Fruit fly (Drosophila melanogaster): ENCODE data around the gene CG14694.

Gene CG14694

DNA sequence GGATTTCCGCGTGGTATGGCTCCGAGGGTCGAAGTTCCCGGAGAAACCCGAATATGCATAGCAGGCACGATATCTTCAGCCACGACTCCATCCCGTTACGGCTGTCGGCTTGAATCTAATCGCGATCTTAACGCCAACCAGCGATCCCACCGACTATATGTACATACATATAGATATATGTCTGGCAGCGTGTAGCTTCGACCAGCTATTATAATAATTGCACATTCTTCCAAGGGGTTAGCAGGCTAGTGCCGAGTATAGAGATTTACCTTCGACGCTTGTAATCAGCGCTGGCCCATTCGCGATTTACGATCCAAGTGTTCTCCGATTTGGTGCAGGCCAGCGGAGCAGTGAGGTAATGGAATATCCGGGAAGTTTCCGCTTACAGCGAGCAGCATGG is at the start of gene CG14694:
Gene CG14694 (minus strand): TSS at position 101 of the 400 bp plus-strand sequence.
- no peak for TF ChIP-seq noc (tag; optimal IDR thresholded peaks at IDR 0.05)

DNA sequence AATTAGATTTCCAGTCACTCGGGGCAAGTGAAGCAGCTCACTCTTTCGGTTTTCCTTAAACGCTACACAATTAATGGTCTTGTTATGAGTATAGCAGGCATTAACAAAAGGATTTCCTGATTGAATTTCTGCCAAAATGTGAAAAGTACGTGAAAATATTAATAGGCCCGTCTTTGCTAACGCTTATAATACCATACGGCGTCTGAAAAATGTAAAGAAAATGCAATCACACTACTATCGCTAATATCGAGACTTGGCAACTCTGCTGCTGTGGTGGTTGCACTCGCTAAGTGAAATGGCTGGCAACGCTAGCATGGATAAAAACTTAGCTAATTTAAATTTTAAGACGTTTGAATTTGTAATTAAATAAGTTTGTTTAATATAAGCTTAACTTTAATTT is 33.7 kb upstream of the CG14694 start, which contains the start of gene CG6621:
Gene CG6621 (minus strand): TSS at position 205 of the 400 bp plus-strand sequence.
- TF ChIP-seq noc (tag; optimal IDR thresholded peaks at IDR 0.05) = no peak

DNA sequence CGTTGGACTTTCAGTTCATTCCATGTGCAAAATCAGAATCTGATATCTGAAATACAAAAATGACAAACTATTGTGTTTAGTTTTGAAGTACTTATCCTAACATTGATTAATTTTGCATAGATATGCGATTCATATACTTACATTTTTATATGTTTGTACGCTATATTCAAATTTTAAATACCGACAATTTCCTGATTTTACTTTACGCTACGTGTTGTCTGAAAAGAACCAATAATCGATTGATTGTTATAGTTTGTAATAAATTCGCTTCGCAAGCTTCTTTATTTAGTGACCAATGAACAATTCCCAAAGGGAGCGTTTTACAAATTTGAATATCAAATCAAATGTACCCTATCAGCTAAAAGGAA is 29.9 kb upstream of the CG14694 start, which contains the start of gene Ak3:
Gene Ak3 (minus strand): TSS at position 69 of the 368 bp plus-strand sequence.
- TF ChIP-seq noc (tag; optimal IDR thresholded peaks at IDR 0.05) = no peak

- TF ChIP-seq noc (tag; optimal IDR thresholded peaks at IDR 0.05) = peak; percentile 76
Measured at dm6 chr3R:10888633-10889519, 29.3 kb upstream of the CG14694 start.

DNA sequence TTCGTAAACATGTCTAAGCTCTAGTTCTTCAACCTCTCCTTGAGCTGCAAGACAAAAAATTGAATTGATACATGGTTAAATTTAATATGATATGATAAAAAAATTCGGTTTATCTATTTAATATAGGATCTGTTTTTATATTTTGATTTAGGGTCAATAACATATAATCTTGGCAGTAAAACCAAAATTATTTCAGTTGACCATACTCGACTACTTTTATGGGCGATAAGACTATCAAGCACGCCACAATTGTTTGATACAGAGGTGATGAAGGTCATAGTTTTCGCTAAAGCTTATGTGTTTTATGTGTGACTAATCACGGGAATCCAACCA is 28.7 kb upstream of the CG14694 start:
- TF ChIP-seq noc (tag; optimal IDR thresholded peaks at IDR 0.05) = peak; percentile 48

dm6 chr3R:10886462-10887315 is 27.1 kb upstream of the CG14694 start:
- peak; percentile 96 for TF ChIP-seq noc (tag; optimal IDR thresholded peaks at IDR 0.05)

DNA sequence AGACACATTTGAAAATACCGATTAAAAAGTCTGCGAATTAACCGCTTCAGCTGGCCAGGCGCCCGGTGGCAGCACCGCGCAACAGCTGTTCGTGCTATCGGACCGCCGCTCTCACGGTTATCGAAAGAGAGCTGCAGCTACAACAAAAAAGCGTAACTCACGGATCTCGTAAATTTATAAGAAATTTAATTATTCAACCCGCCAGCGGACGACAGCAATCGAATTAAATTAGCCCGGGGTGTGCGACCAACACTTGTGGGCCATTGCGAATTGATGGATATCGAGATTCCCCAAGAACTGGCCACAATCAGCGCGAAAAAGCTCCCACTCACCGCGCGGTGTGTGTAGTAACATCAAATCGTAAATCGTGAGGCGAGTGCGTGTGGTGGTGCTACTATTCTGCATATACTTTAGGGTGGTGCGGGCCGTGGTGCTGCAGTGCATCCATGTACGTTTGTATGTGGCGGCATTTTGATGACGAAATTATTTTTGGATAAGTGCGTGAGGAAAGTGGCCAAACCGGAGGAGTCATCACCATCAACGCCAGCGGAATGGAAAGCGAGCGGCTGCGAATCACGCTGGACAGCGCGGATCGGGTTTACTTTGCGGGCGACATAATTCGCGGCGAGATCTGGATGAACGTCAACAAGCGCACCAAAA is 25.9 kb upstream of the CG14694 start, which contains the start of gene Leash:
Gene Leash (plus strand): TSS at position 119 of the 660 bp plus-strand sequence.
- TF ChIP-seq noc (tag; optimal IDR thresholded peaks at IDR 0.05) = no peak

- no peak for TF ChIP-seq noc (tag; optimal IDR thresholded peaks at IDR 0.05)
Measured at dm6 chr3R:10884678-10885421, 25.2 kb upstream of the CG14694 start, which contains the start of gene CG14696. CG14696 (minus strand) TSS chr3R:10885001.

DNA sequence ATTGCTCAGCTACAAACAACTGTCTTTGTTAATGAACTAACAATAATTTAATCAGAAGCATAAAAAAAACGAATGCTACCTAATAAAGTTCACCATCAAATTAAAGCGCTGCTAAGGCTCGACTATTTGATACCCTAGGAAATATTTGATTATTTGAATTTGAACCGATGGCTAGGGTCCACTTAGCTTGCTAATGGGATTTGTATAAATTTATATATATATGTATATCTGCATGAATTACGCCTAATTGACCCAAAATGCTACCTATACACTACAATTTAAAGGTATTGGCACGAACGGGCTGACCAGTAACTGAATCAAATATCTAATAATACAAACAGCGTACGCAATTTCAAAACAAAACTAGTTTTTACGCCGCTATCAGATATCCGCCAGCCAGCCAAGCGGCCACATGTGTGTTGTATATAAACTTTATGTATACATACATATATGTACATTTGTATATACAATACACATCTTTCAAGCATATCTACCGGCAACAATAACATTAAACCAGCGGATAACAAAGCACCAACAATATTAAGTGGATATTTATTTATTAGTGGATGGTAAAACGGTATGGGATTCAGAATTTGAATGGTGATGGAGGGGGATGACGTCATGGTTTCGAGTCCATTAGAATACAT is 24.5 kb upstream of the CG14694 start:
- no peak for TF ChIP-seq noc (tag; optimal IDR thresholded peaks at IDR 0.05)

- TF ChIP-seq noc (tag; optimal IDR thresholded peaks at IDR 0.05) = no peak
Measured at dm6 chr3R:10881824-10882559, 22.4 kb upstream of the CG14694 start, which contains the start of gene Tpc1. Tpc1 (minus strand) TSS chr3R:10882188.

DNA sequence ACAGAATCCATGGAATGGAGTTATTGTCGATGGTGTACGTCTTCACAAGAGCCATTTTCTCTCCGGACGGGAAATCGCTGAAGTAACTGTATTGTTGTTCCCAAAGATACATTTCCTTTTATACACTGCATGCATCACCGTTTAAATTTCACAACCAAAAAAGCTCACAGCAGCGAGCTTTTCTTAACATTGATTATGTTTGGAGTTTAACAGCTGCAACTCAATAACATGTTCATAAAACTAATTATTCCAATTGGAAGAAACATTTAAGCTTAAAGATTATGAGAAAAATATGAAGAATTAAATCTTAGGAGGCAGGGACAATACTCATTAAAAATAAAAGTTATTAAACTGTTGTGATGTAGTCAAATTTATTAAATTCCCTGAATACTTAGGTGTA is 19.6 kb upstream of the CG14694 start, which contains the start of gene CG14695:
Gene CG14695 (minus strand): TSS at position 101 of the 400 bp plus-strand sequence.
- TF ChIP-seq noc (tag; optimal IDR thresholded peaks at IDR 0.05) = no peak

DNA sequence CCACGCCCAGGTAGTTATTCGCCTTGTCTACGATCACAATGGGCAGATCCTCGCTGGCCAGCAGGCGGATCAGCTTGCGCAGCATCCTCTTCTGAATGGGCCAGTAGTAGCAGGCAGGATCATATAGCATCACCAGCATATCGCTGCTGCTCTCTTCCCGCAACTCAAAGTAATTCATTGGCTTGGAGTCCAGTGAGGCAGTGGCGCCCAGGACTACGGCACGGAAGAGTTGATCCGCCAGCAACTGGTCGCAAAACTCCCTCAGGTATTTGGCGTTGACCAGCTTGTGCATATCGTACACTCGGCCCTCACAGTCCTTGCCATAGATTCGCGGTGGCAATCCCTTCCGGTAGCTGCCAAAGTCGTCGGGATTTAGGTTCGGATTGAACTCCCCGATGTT is 19.0 kb upstream of the CG14694 start:
- no peak for TF ChIP-seq noc (tag; optimal IDR thresholded peaks at IDR 0.05)

DNA sequence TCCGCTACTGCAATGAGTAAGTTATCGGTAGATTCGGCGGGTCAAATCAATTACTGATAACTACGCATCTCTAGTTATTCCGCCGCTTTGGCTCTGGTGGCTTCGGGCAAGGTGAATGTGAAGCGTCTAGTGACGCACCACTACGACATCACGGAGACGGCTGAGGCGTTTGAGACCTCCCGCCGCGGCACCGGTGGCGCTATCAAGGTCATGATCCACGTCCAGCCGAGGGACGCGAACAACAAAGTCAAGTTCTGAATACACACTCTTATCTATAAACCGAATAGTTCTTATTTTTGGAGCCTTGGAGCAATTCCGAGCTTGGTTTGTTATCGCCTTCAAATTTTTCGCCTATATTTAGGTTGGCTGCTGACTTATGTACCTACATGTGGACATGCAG is 18.2 kb upstream of the CG14694 start:
- peak; percentile 47 for TF ChIP-seq noc (tag; optimal IDR thresholded peaks at IDR 0.05)
